Worm (Caenorhabditis elegans) whole organism, early embryonic: ENCODE measurements around the gene ins-39.

Experiments used
- B0310.2 ChIP-seq: sonication (generic microtip); optimal IDR thresholded peaks from 2 replicates; lab custom pipeline; 2016; ENCODE audit warnings: mild to moderate bottlenecking, missing genetic modification characterization, missing compliant biosample characterization
- F13C5.2 ChIP-seq: sonication (generic microtip); optimal IDR thresholded peaks from 2 replicates; lab custom pipeline; 2017; ENCODE audit warnings: mild to moderate bottlenecking, missing genetic modification characterization, inconsistent platforms, missing compliant biosample characterization
- aly-1 ChIP-seq: sonication (generic microtip); optimal IDR thresholded peaks from 2 replicates; lab custom pipeline; 2016; ENCODE audit warnings: missing genetic modification characterization, missing compliant biosample characterization
- ama-1 ChIP-seq: fragments of 150-350 bp; optimal IDR thresholded peaks from 2 replicates; lab custom pipeline; 2014
- ceh-13 ChIP-seq: fragments of 200-800 bp; sonication (Bioruptor generic); optimal IDR thresholded peaks from 2 replicates; lab custom pipeline; 2018; ENCODE audit warnings: mild to moderate bottlenecking, missing genetic modification characterization, missing compliant biosample characterization
- ceh-36 ChIP-seq: sonication (generic microtip); optimal IDR thresholded peaks from 2 replicates; lab custom pipeline; 2016; ENCODE audit warnings: missing genetic modification characterization, inconsistent platforms, missing compliant biosample characterization
- ets-7 ChIP-seq: sonication (generic microtip); optimal IDR thresholded peaks from 2 replicates; lab custom pipeline; 2016; ENCODE audit warnings: missing genotype, missing genetic modification characterization, missing compliant biosample characterization
- flt-1 ChIP-seq: fragments of 200-800 bp; sonication (Bioruptor generic); IDR thresholded peaks from 2 replicates; pipeline ENCODE4 v1.3.6; 2022; ENCODE audit warnings: missing genetic modification characterization, missing compliant biosample characterization
- hmbx-1 ChIP-seq: sonication (generic microtip); optimal IDR thresholded peaks from 2 replicates; lab custom pipeline; 2016; ENCODE audit warnings: mild to moderate bottlenecking, missing genetic modification characterization, missing compliant biosample characterization
- hmg-4 ChIP-seq: fragments of 200-800 bp; sonication (Bioruptor generic); optimal IDR thresholded peaks from 2 replicates; lab custom pipeline; 2018; ENCODE audit warnings: mild to moderate bottlenecking, missing genetic modification characterization, missing compliant biosample characterization
- hnd-1 ChIP-seq: sonication (generic microtip); optimal IDR thresholded peaks from 2 replicates; lab custom pipeline; 2016; ENCODE audit warnings: missing genetic modification characterization, missing compliant biosample characterization
- pes-1 ChIP-seq: fragments of 200-800 bp; sonication (Bioruptor generic); IDR thresholded peaks from 2 replicates; pipeline ENCODE4 v1.3.6; 2022; ENCODE audit warnings: missing genetic modification reagents, missing genetic modification characterization, missing compliant biosample characterization
- scrt-1 ChIP-seq: fragments of 200-800 bp; sonication (Bioruptor generic); IDR thresholded peaks from 2 replicates; pipeline ENCODE4 v1.3.6; 2022; ENCODE audit warnings: missing genetic modification characterization, missing compliant biosample characterization
- sea-1 ChIP-seq: fragments of 200-800 bp; sonication (Bioruptor generic); conservative IDR thresholded peaks from 2 replicates; pipeline ENCODE4 v1.3.6; 2022; ENCODE audit warnings: missing genetic modification characterization, missing compliant biosample characterization
- tbx-11 ChIP-seq: fragments of 200-800 bp; sonication (Bioruptor generic); IDR thresholded peaks from 2 replicates; pipeline ENCODE4 v1.3.6; 2022; ENCODE audit warnings: missing genetic modification characterization, missing compliant biosample characterization
- tbx-37 ChIP-seq: fragments of 200-800 bp; sonication (Bioruptor generic); conservative IDR thresholded peaks from 2 replicates; pipeline ENCODE4 v1.3.6; 2022; ENCODE audit warnings: missing genetic modification reagents, missing genetic modification characterization, missing compliant biosample characterization
- tra-4 ChIP-seq: sonication (generic microtip); optimal IDR thresholded peaks from 2 replicates; lab custom pipeline; 2017; ENCODE audit warnings: missing genetic modification characterization, missing compliant biosample characterization

The ins-39 gene

ce11 chrX:1375071-1375470 is 30.9 kb upstream of the ins-39 start:
- peak; percentile 60; the same call in 1 of the 2 replicates for TF ChIP-seq tbx-11 (GFP tag; lab: Robert Waterston, UW)
- peak; percentile 80 for TF ChIP-seq sea-1 (GFP tag; lab: Robert Waterston, UW)
- 0 out of 2 replicates have a peak, but pooled peaks have one; percentile 21 for TF ChIP-seq scrt-1 (GFP tag; lab: Robert Waterston, UW)
- TF ChIP-seq tbx-37 (GFP tag; lab: Robert Waterston, UW) = 0 out of 2 replicates have a peak, but pooled peaks have one; percentile 7
- peak; percentile 87 for TF ChIP-seq flt-1 (GFP tag; lab: Robert Waterston, UW)
- TF ChIP-seq pes-1 (GFP tag; lab: Robert Waterston, UW) = peak; percentile 93

- TF ChIP-seq hnd-1 (tag; lab: Kevin White, UChicago) (no peak), tbx-37 (GFP tag; lab: Robert Waterston, UW) (no peak), tbx-11 (GFP tag; lab: Robert Waterston, UW) (no peak)
These were observed 28.2 kb upstream of the ins-39 start for ce11 chrX:1372464-1372863.

- TF ChIP-seq ceh-13 (GFP tag; lab: Kevin White, UChicago) (no peak), aly-1 (tag; lab: Kevin White, UChicago) (no peak), flt-1 (GFP tag; lab: Robert Waterston, UW) (no peak), ets-7 (tag; lab: Kevin White, UChicago) (no peak), scrt-1 (GFP tag; lab: Robert Waterston, UW) (no peak), hmg-4 (no peak), tra-4 (no peak), tbx-37 (GFP tag; lab: Robert Waterston, UW) (no peak), ceh-36 (no peak), hmbx-1 (tag; lab: Kevin White, UChicago) (no peak), pes-1 (GFP tag; lab: Robert Waterston, UW) (no peak), ama-1 (lab: Kevin White, UChicago) (no peak), sea-1 (GFP tag; lab: Robert Waterston, UW) (no peak), tbx-11 (GFP tag; lab: Robert Waterston, UW) (no peak), B0310.2 (tag; lab: Kevin White, UChicago) (no peak), F13C5.2 (tag; lab: Kevin White, UChicago) (no peak), hnd-1 (tag; lab: Kevin White, UChicago) (no peak)
These were observed 27.5 kb upstream of the ins-39 start, which contains the start of gene fbxa-190 for ce11 chrX:1371688-1372087. Gene fbxa-190, plus strand, starts transcription at chrX:1372012.

ce11 chrX:1370736-1371281 is 26.6 kb upstream of the ins-39 start, which contains the start of gene F56C3.7:
Gene F56C3.7, minus strand, starts transcription at chrX:1370786.
- TF ChIP-seq scrt-1 (GFP tag; lab: Robert Waterston, UW) = no peak
- no peak for TF ChIP-seq tbx-11 (GFP tag; lab: Robert Waterston, UW)
- TF ChIP-seq hmbx-1 (tag; lab: Kevin White, UChicago) = no peak
- TF ChIP-seq B0310.2 (tag; lab: Kevin White, UChicago) = no peak
- no peak for TF ChIP-seq F13C5.2 (tag; lab: Kevin White, UChicago)
- TF ChIP-seq ama-1 (lab: Kevin White, UChicago) = no peak
- no peak for TF ChIP-seq ets-7 (tag; lab: Kevin White, UChicago)
- no peak for TF ChIP-seq sea-1 (GFP tag; lab: Robert Waterston, UW)
- no peak for TF ChIP-seq ceh-13 (GFP tag; lab: Kevin White, UChicago)
- TF ChIP-seq tra-4 = no peak

ce11 chrX:1367416-1367815 is 23.2 kb upstream of the ins-39 start, which contains the start of gene dgn-2:
Gene dgn-2, minus strand, starts transcription at chrX:1367516.
- TF ChIP-seq flt-1 (GFP tag; lab: Robert Waterston, UW) = no peak
- TF ChIP-seq F13C5.2 (tag; lab: Kevin White, UChicago) = no peak
- no peak for TF ChIP-seq ceh-13 (GFP tag; lab: Kevin White, UChicago)
- TF ChIP-seq ama-1 (lab: Kevin White, UChicago) = no peak
- no peak for TF ChIP-seq hmbx-1 (tag; lab: Kevin White, UChicago)
- TF ChIP-seq ets-7 (tag; lab: Kevin White, UChicago) = no peak
- TF ChIP-seq scrt-1 (GFP tag; lab: Robert Waterston, UW) = no peak
- TF ChIP-seq B0310.2 (tag; lab: Kevin White, UChicago) = no peak
- no peak for TF ChIP-seq ceh-36

ce11 chrX:1360631-1361030 is 16.4 kb upstream of the ins-39 start, which contains the start of gene F56C3.4:
Gene F56C3.4, minus strand, starts transcription at chrX:1360731.
- TF ChIP-seq F13C5.2 (tag; lab: Kevin White, UChicago) (no peak), ceh-36 (no peak), hnd-1 (tag; lab: Kevin White, UChicago) (no peak), hmbx-1 (tag; lab: Kevin White, UChicago) (no peak), tra-4 (no peak), aly-1 (tag; lab: Kevin White, UChicago) (no peak), flt-1 (GFP tag; lab: Robert Waterston, UW) (no peak), sea-1 (GFP tag; lab: Robert Waterston, UW) (no peak), ceh-13 (GFP tag; lab: Kevin White, UChicago) (no peak), ama-1 (lab: Kevin White, UChicago) (no peak), scrt-1 (GFP tag; lab: Robert Waterston, UW) (no peak), pes-1 (GFP tag; lab: Robert Waterston, UW) (no peak), hmg-4 (no peak), ets-7 (tag; lab: Kevin White, UChicago) (no peak), B0310.2 (tag; lab: Kevin White, UChicago) (no peak), tbx-11 (GFP tag; lab: Robert Waterston, UW) (no peak), tbx-37 (GFP tag; lab: Robert Waterston, UW) (no peak)

ce11 chrX:1358295-1358694 is 14.1 kb upstream of the ins-39 start, which contains the start of gene F56C3.3:
Gene F56C3.3, minus strand, starts transcription at chrX:1358395.
- TF ChIP-seq tbx-11 (GFP tag; lab: Robert Waterston, UW) = no peak
- TF ChIP-seq scrt-1 (GFP tag; lab: Robert Waterston, UW) = no peak
